Worm (Caenorhabditis elegans): Measurements from ENCODE around the gene dod-19.

The dod-19 gene

ce11 chrV:443193-443592, 28.6 kb upstream of the dod-19 start, which contains the start of gene srh-33:
Gene srh-33 (minus strand): TSS chrV:443293.
- TF ChIP-seq ztf-29 (GFP tag; IDR thresholded peaks at IDR 0.05) (no peak), T22C8.4 (GFP tag; IDR thresholded peaks at IDR 0.05) (no peak), cog-1 (tag; optimal IDR thresholded peaks at IDR 0.05) (no peak), tab-1 (GFP tag; IDR thresholded peaks at IDR 0.05) (no peak), med-1 (GFP tag; optimal IDR thresholded peaks at IDR 0.05; ENCODE audit: insufficient read depth) (no peak), ref-1 (GFP tag; conservative IDR thresholded peaks at IDR 0.05) (no peak), flt-1 (GFP tag; IDR thresholded peaks at IDR 0.05) (no peak), klf-2 (GFP tag; conservative IDR thresholded peaks at IDR 0.05) (no peak), ztf-23 (GFP tag; IDR thresholded peaks at IDR 0.05) (no peak)

ce11 chrV:440923-441322, 26.4 kb upstream of the dod-19 start, which contains the start of gene B0554.7:
Gene B0554.7 (minus strand): TSS chrV:441023.
- TF ChIP-seq ref-1 (GFP tag; conservative IDR thresholded peaks at IDR 0.05) (no peak), ztf-23 (GFP tag; IDR thresholded peaks at IDR 0.05) (no peak), med-1 (GFP tag; optimal IDR thresholded peaks at IDR 0.05; ENCODE audit: insufficient read depth) (no peak), T22C8.4 (GFP tag; IDR thresholded peaks at IDR 0.05) (no peak), flt-1 (GFP tag; IDR thresholded peaks at IDR 0.05) (no peak), ztf-29 (GFP tag; IDR thresholded peaks at IDR 0.05) (no peak), klf-2 (GFP tag; conservative IDR thresholded peaks at IDR 0.05) (no peak), tab-1 (GFP tag; IDR thresholded peaks at IDR 0.05) (no peak), cog-1 (tag; optimal IDR thresholded peaks at IDR 0.05) (no peak)

- TF ChIP-seq ref-1 (GFP tag; conservative IDR thresholded peaks at IDR 0.05) (no peak), T22C8.4 (GFP tag; IDR thresholded peaks at IDR 0.05) (no peak), ztf-29 (GFP tag; IDR thresholded peaks at IDR 0.05) (no peak), tab-1 (GFP tag; IDR thresholded peaks at IDR 0.05) (no peak), cog-1 (tag; optimal IDR thresholded peaks at IDR 0.05) (no peak), med-1 (GFP tag; optimal IDR thresholded peaks at IDR 0.05; ENCODE audit: insufficient read depth) (no peak), flt-1 (GFP tag; IDR thresholded peaks at IDR 0.05) (no peak), klf-2 (GFP tag; conservative IDR thresholded peaks at IDR 0.05) (no peak), ztf-23 (GFP tag; IDR thresholded peaks at IDR 0.05) (no peak)
Measured at ce11 chrV:439183-439749, 24.7 kb upstream of the dod-19 start.

DNA sequence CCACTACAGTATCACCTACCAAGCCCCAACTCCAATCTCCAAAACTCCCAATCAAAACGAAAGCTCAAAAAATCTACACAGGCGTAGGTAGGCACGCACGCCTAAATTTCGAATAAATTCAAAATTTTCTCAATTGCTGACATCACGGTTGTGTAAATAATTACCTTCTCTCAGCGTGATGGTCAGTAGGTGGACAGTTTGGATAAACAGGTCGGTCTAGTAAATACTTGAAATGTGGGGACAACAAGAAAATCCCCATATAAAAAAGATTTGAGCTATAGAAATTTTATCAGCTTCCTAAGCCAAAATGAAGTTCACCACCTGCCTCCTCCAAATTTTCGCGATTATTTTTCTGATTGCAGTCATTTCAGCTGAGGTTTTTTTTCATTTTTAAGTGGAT, 23.5 kb upstream of the dod-19 start, which contains the start of gene B0554.1:
Gene B0554.1 (plus strand): TSS at position 301 of the 400 bp plus-strand sequence.
- no peak for TF ChIP-seq ztf-29 (GFP tag; IDR thresholded peaks at IDR 0.05)
- no peak for TF ChIP-seq med-1 (GFP tag; optimal IDR thresholded peaks at IDR 0.05; ENCODE audit: insufficient read depth)
- TF ChIP-seq T22C8.4 (GFP tag; IDR thresholded peaks at IDR 0.05) = no peak
- TF ChIP-seq ztf-23 (GFP tag; IDR thresholded peaks at IDR 0.05) = no peak

- TF ChIP-seq tab-1 (GFP tag; IDR thresholded peaks at IDR 0.05) = no peak
- TF ChIP-seq ztf-23 (GFP tag; IDR thresholded peaks at IDR 0.05) = no peak
- TF ChIP-seq cog-1 (tag; optimal IDR thresholded peaks at IDR 0.05) = no peak
- TF ChIP-seq med-1 (GFP tag; optimal IDR thresholded peaks at IDR 0.05; ENCODE audit: insufficient read depth) = no peak
- TF ChIP-seq ztf-29 (GFP tag; IDR thresholded peaks at IDR 0.05) = no peak
- no peak for TF ChIP-seq T22C8.4 (GFP tag; IDR thresholded peaks at IDR 0.05)
- TF ChIP-seq ref-1 (GFP tag; conservative IDR thresholded peaks at IDR 0.05) = no peak
- TF ChIP-seq klf-2 (GFP tag; conservative IDR thresholded peaks at IDR 0.05) = no peak
- TF ChIP-seq flt-1 (GFP tag; IDR thresholded peaks at IDR 0.05) = no peak
Measured at ce11 chrV:433898-434297, 19.3 kb upstream of the dod-19 start, which contains the start of gene B0554.2. Gene B0554.2 (plus strand): TSS chrV:434198.

DNA sequence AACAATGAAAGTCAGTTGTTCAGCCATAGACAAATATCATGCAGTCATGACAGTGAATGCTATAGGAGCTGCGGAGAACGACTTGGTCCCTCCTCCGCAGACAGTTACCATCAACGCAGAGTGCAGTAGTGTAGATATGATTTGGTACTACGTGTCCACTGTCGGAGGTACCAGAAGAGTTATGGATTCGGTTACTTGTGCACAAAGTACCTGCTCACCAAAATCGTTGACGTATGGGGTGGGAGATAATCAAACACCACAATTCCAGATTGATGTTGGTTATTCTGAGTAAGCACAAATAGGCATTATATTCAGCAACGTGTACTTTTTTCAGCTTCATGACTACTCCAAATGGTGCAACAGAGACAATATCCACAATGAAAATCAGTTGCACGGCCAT, 18.4 kb upstream of the dod-19 start:
- TF ChIP-seq ztf-29 (GFP tag; IDR thresholded peaks at IDR 0.05) (no peak), T22C8.4 (GFP tag; IDR thresholded peaks at IDR 0.05) (no peak), ref-1 (GFP tag; conservative IDR thresholded peaks at IDR 0.05) (no peak), cog-1 (tag; optimal IDR thresholded peaks at IDR 0.05) (no peak), klf-2 (GFP tag; conservative IDR thresholded peaks at IDR 0.05) (no peak), tab-1 (GFP tag; IDR thresholded peaks at IDR 0.05) (no peak), med-1 (GFP tag; optimal IDR thresholded peaks at IDR 0.05; ENCODE audit: insufficient read depth) (no peak), flt-1 (GFP tag; IDR thresholded peaks at IDR 0.05) (no peak), ztf-23 (GFP tag; IDR thresholded peaks at IDR 0.05) (no peak)

ce11 chrV:428844-429243, 14.3 kb upstream of the dod-19 start, which contains the start of gene B0554.4:
Gene B0554.4 (plus strand): TSS chrV:429144.
- no peak for TF ChIP-seq ref-1 (GFP tag; conservative IDR thresholded peaks at IDR 0.05)

- no peak for TF ChIP-seq ztf-23 (GFP tag; IDR thresholded peaks at IDR 0.05)
- TF ChIP-seq tab-1 (GFP tag; IDR thresholded peaks at IDR 0.05) = no peak
- TF ChIP-seq klf-2 (GFP tag; conservative IDR thresholded peaks at IDR 0.05) = no peak
- no peak for TF ChIP-seq ztf-29 (GFP tag; IDR thresholded peaks at IDR 0.05)
- TF ChIP-seq cog-1 (tag; optimal IDR thresholded peaks at IDR 0.05) = no peak
- no peak for TF ChIP-seq flt-1 (GFP tag; IDR thresholded peaks at IDR 0.05)
- no peak for TF ChIP-seq T22C8.4 (GFP tag; IDR thresholded peaks at IDR 0.05)
- no peak for TF ChIP-seq ref-1 (GFP tag; conservative IDR thresholded peaks at IDR 0.05)
- no peak for TF ChIP-seq med-1 (GFP tag; optimal IDR thresholded peaks at IDR 0.05; ENCODE audit: insufficient read depth)
Measured at ce11 chrV:424140-424539, 9.6 kb upstream of the dod-19 start, which contains the start of gene B0554.5. Gene B0554.5 (plus strand): TSS chrV:424440.

DNA sequence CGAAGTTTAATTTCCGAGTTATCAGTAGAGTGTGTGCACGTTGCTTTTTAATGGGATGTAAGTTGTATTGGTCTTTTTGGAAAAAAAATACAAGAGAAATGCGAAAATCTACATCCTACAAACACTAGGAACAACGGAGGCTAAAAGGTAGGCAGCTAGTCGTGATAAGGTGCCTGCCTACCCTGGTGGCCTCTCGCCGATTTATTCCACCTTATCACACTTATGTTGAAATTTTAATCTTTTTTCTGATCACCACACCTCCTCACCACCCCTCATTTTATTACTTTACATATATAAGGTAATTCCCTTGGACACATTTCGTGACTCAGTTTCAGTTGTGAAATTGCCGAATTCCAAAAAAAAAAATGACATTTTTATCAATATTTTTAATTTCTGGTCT, 7.6 kb upstream of the dod-19 start, which contains the start of gene dod-20:
Gene dod-20 (plus strand): TSS at position 301 of the 400 bp plus-strand sequence.
- TF ChIP-seq T22C8.4 (GFP tag; IDR thresholded peaks at IDR 0.05) (no peak), flt-1 (GFP tag; IDR thresholded peaks at IDR 0.05) (no peak), tab-1 (GFP tag; IDR thresholded peaks at IDR 0.05) (no peak), klf-2 (GFP tag; conservative IDR thresholded peaks at IDR 0.05) (no peak), med-1 (GFP tag; optimal IDR thresholded peaks at IDR 0.05; ENCODE audit: insufficient read depth) (no peak), ztf-29 (GFP tag; IDR thresholded peaks at IDR 0.05) (no peak), ref-1 (GFP tag; conservative IDR thresholded peaks at IDR 0.05) (no peak), ztf-23 (GFP tag; IDR thresholded peaks at IDR 0.05) (no peak), cog-1 (tag; optimal IDR thresholded peaks at IDR 0.05) (no peak)

DNA sequence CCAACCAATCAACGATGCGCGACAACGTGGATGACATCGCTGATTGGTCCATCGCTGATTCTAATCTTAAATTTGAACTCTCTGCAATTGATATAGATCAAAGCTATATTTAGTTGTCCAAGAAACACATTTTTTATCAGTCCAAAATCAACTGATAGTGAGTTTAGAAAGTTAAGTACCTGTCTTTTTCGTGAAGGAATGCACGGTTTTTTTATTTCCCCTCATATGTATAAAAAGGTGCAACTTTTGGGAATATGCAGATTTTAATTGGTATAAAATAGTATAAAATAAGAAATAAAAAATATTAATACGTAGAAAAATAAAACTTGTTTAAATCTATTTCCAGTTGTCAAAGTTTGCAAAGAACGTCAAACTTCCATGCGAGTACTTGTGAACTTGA, 3.9 kb upstream of the dod-19 start, which contains the start of gene Y39D8A.1:
Gene Y39D8A.1 (plus strand): TSS at position 301 of the 400 bp plus-strand sequence.
- TF ChIP-seq ztf-29 (GFP tag; IDR thresholded peaks at IDR 0.05) = no peak

Measured in whole organism, midembryonic.